Worm (Caenorhabditis elegans) whole organism, young adult: ENCODE data around the gene clec-167.

ENCODE experiments used
- B0261.1 ChIP-seq: sonication (generic microtip); optimal IDR thresholded peaks from 2 replicates; lab custom pipeline; 2016; ENCODE audit warnings: mild to moderate bottlenecking, missing genetic modification characterization, moderate library complexity, missing compliant biosample characterization
- C06A6.2 ChIP-seq: fragments of 200-800 bp; sonication (Bioruptor generic); conservative IDR thresholded peaks from 2 replicates; pipeline ENCODE4 v1.3.6; 2022; ENCODE audit warnings: missing genetic modification characterization, missing compliant biosample characterization
- F49E8.2 ChIP-seq: sonication (generic microtip); optimal IDR thresholded peaks from 3 replicates; lab custom pipeline; 2017; ENCODE audit warnings: missing genetic modification characterization, mild to moderate bottlenecking, missing compliant biosample characterization, antibody characterized with exemption, moderate library complexity; ENCODE audit not compliant: insufficient read depth
- Y53G8AR.9 ChIP-seq: fragments of 200-800 bp; sonication (Bioruptor generic); conservative IDR thresholded peaks from 2 replicates; pipeline ENCODE4 v1.3.6; 2022; ENCODE audit warnings: missing genetic modification reagents, missing genetic modification characterization, missing compliant biosample characterization
- Y67H2A.10 ChIP-seq: fragments of 200-800 bp; sonication (Bioruptor generic); conservative IDR thresholded peaks from 2 replicates; pipeline ENCODE4 v1.3.6; 2022; ENCODE audit warnings: missing genetic modification reagents, missing genetic modification characterization, missing compliant biosample characterization
- Y95B8A.8 ChIP-seq: fragments of 200-800 bp; sonication (Bioruptor generic); IDR thresholded peaks from 2 replicates; pipeline ENCODE4 v1.3.6; 2022; ENCODE audit warnings: missing genetic modification reagents, missing genetic modification characterization, missing compliant biosample characterization
- ama-1 ChIP-seq, 3 experiments: fragments of 150-350 bp in 1 of 3; sonication (generic microtip) in 2 of 3; optimal IDR thresholded peaks; 2 replicates each; lab custom pipeline; 2014 to 2018; ENCODE audit warnings: missing biosample characterization in 2 of 3, missing genetic modification characterization in 2 of 3, missing genetic modification reagents in 2 of 3
- attf-6 ChIP-seq: fragments of 200-800 bp; sonication (Bioruptor generic); IDR thresholded peaks from 2 replicates; pipeline ENCODE4 v1.3.6; 2022; ENCODE audit warnings: missing genetic modification reagents, missing genetic modification characterization, missing compliant biosample characterization
- bed-1 ChIP-seq: fragments of 200-800 bp; sonication (Bioruptor generic); IDR thresholded peaks from 2 replicates; pipeline ENCODE4 v1.3.6; 2022; ENCODE audit warnings: missing genetic modification reagents, missing genetic modification characterization, missing compliant biosample characterization
- bed-2 ChIP-seq: fragments of 200-800 bp; sonication (Bioruptor generic); IDR thresholded peaks from 2 replicates; pipeline ENCODE4 v1.3.6; 2022; ENCODE audit warnings: missing genetic modification reagents, missing genetic modification characterization, missing compliant biosample characterization
- cebp-2 ChIP-seq: fragments of 200-800 bp; sonication (Bioruptor generic); IDR thresholded peaks from 2 replicates; pipeline ENCODE4 v1.3.6; 2022; ENCODE audit warnings: missing genetic modification characterization, missing compliant biosample characterization
- ceh-100 ChIP-seq: fragments of 200-800 bp; sonication (Bioruptor generic); IDR thresholded peaks from 2 replicates; pipeline ENCODE4 v1.3.6; 2022; ENCODE audit warnings: missing genetic modification reagents, missing genetic modification characterization, missing compliant biosample characterization
- ceh-40 ChIP-seq: fragments of 200-800 bp; sonication (Bioruptor generic); IDR thresholded peaks from 2 replicates; pipeline ENCODE4 v1.3.6; 2022; ENCODE audit warnings: missing genetic modification characterization, missing compliant biosample characterization
- chd-7 ChIP-seq: sonication (generic microtip); optimal IDR thresholded peaks from 2 replicates; lab custom pipeline; 2016; ENCODE audit warnings: mild to moderate bottlenecking, missing genetic modification characterization, moderate library complexity, missing compliant biosample characterization
- egrh-3 ChIP-seq: fragments of 200-800 bp; sonication (Bioruptor generic); IDR thresholded peaks from 2 replicates; pipeline ENCODE4 v1.3.6; 2022; ENCODE audit warnings: missing genetic modification reagents, missing genetic modification characterization, missing compliant biosample characterization
- fkh-3 ChIP-seq: sonication (generic microtip); optimal IDR thresholded peaks from 2 replicates; lab custom pipeline; 2016; ENCODE audit warnings: mild to moderate bottlenecking, missing genetic modification characterization, missing compliant biosample characterization
- gei-17 ChIP-seq: fragments of 200-800 bp; sonication (Bioruptor generic); optimal IDR thresholded peaks from 2 replicates; lab custom pipeline; 2018; ENCODE audit warnings: mild to moderate bottlenecking, missing genetic modification characterization, missing compliant biosample characterization
- hlh-12 ChIP-seq: sonication (generic microtip); optimal IDR thresholded peaks from 2 replicates; lab custom pipeline; 2016; ENCODE audit warnings: missing genetic modification characterization, missing compliant biosample characterization
- hmg-1.2 ChIP-seq: fragments of 200-800 bp; sonication (Bioruptor generic); IDR thresholded peaks from 2 replicates; pipeline ENCODE4 v1.3.6; 2022; ENCODE audit warnings: missing genetic modification reagents, missing genetic modification characterization, missing compliant biosample characterization
- hmg-20 ChIP-seq: fragments of 200-800 bp; sonication (Bioruptor generic); IDR thresholded peaks from 2 replicates; pipeline ENCODE4 v1.3.6; 2022; ENCODE audit warnings: missing genetic modification reagents, missing genetic modification characterization, missing compliant biosample characterization
- let-526 ChIP-seq: fragments of 200-800 bp; sonication (Bioruptor generic); IDR thresholded peaks from 2 replicates; pipeline ENCODE4 v1.3.6; 2022; ENCODE audit warnings: missing genetic modification reagents, missing genetic modification characterization, missing compliant biosample characterization
- lin-40 ChIP-seq: sonication (generic microtip); optimal IDR thresholded peaks from 2 replicates; lab custom pipeline; 2016; ENCODE audit warnings: missing genetic modification characterization, mild to moderate bottlenecking, missing compliant biosample characterization, missing genotype, missing genetic modification reagents
- lin-54 ChIP-seq: fragments of 200-800 bp; sonication (Bioruptor generic); optimal IDR thresholded peaks from 2 replicates; lab custom pipeline; 2018; ENCODE audit warnings: mild to moderate bottlenecking, missing genetic modification characterization, missing compliant biosample characterization
- lsl-1 ChIP-seq: fragments of 200-800 bp; sonication (Bioruptor generic); optimal IDR thresholded peaks from 2 replicates; lab custom pipeline; 2018; ENCODE audit warnings: mild to moderate bottlenecking, missing genetic modification characterization, moderate library complexity, missing compliant biosample characterization
- lsy-27 ChIP-seq: sonication (generic microtip); optimal IDR thresholded peaks from 2 replicates; lab custom pipeline; 2017; ENCODE audit warnings: missing genetic modification characterization, mild to moderate bottlenecking, missing compliant biosample characterization, antibody characterized with exemption, missing genotype, borderline replicate concordance; ENCODE audit not compliant: insufficient read depth
- madf-10 ChIP-seq: sonication (generic microtip); optimal IDR thresholded peaks from 2 replicates; lab custom pipeline; 2016; ENCODE audit warnings: mild to moderate bottlenecking, missing genetic modification characterization, missing compliant biosample characterization
- madf-6 ChIP-seq: fragments of 200-800 bp; sonication (Bioruptor generic); IDR thresholded peaks from 2 replicates; pipeline ENCODE4 v1.3.6; 2022; ENCODE audit warnings: missing genetic modification reagents, missing genetic modification characterization, missing compliant biosample characterization
- pbrm-1 ChIP-seq: fragments of 200-800 bp; sonication (Bioruptor generic); IDR thresholded peaks from 2 replicates; pipeline ENCODE4 v1.3.6; 2022; ENCODE audit warnings: missing genetic modification reagents, missing genetic modification characterization, missing compliant biosample characterization
- pha-4 ChIP-seq: fragments of 150-350 bp; sonication (generic microtip); optimal IDR thresholded peaks from 2 replicates; lab custom pipeline; 2014; ENCODE audit warnings: missing biosample characterization, missing genetic modification reagents, missing genetic modification characterization
- sdz-38 ChIP-seq: sonication (generic microtip); optimal IDR thresholded peaks from 2 replicates; lab custom pipeline; 2016; ENCODE audit warnings: missing genotype, missing genetic modification characterization, missing compliant biosample characterization
- snpc-1.3 ChIP-seq: sonication (generic microtip); optimal IDR thresholded peaks from 2 replicates; lab custom pipeline; 2017; ENCODE audit warnings: missing genetic modification characterization, mild to moderate bottlenecking, missing compliant biosample characterization, antibody characterized with exemption, moderate library complexity, missing genotype, missing genetic modification reagents; ENCODE audit not compliant: insufficient read depth
- snpc-3.4 ChIP-seq: sonication (generic microtip); optimal IDR thresholded peaks from 2 replicates; lab custom pipeline; 2017; ENCODE audit warnings: missing genetic modification characterization, mild to moderate bottlenecking, missing compliant biosample characterization, antibody characterized with exemption, moderate library complexity, missing genotype, missing genetic modification reagents
- snpc-4 ChIP-seq, 5 experiments: fragments of 150-350 bp in 1 of 5; sonication (generic microtip) in 4 of 5; optimal IDR thresholded peaks; 2 replicates each; lab custom pipeline; 2014 to 2018; ENCODE audit warnings: missing genetic modification characterization in 5 of 5, missing biosample characterization in 3 of 5, antibody characterized with exemption in 2 of 5, mild to moderate bottlenecking in 2 of 5, missing compliant biosample characterization in 2 of 5, missing genotype in 2 of 5, moderate library complexity in 2 of 5, missing genetic modification reagents in 1 of 5
- somi-1 ChIP-seq: fragments of 200-800 bp; sonication (Bioruptor generic); optimal IDR thresholded peaks from 2 replicates; lab custom pipeline; 2018; ENCODE audit warnings: mild to moderate bottlenecking, missing genetic modification characterization, missing compliant biosample characterization
- zfh-2 ChIP-seq: fragments of 200-800 bp; sonication (Bioruptor generic); conservative IDR thresholded peaks from 2 replicates; pipeline ENCODE4 v1.3.6; 2022; ENCODE audit warnings: missing genetic modification reagents, missing genetic modification characterization, missing compliant biosample characterization
- ztf-28 ChIP-seq: fragments of 200-800 bp; sonication (Bioruptor generic); IDR thresholded peaks from 2 replicates; pipeline ENCODE4 v1.3.6; 2022; ENCODE audit warnings: missing genetic modification reagents, missing genetic modification characterization, missing compliant biosample characterization

clec-167 gene

DNA sequence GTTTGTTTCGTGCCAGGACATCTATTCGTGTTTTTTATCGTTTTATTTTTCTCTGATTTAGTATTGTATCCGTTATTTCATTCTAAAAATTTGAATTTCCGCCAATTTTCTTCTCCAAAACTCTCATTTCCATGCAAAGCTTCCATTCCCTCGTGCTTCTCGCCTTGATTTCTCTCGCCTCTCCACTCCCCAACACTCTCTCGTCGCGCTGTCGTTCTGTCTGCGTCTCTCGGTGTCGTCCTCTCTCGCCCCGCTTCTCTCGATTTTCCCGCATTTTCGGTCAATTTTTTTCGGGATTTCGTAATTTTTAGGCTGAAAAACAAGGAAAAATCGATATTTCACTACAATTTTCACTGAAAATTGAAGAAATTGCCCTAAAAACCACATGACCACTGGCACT is 19.1 kb upstream of the clec-167 start, which contains the start of gene C09E9.1 (continued):
- TF ChIP-seq Y95B8A.8 (no peak), ceh-100 (GFP tag; lab: Robert Waterston, UW) (0 out of 2 replicates have a peak, but pooled peaks have one; percentile 10), lin-40 (tag; lab: Kevin White, UChicago) (no peak), Y67H2A.10 (no peak), zfh-2 (GFP tag; lab: Robert Waterston, UW) (peak; percentile 88), let-526 (no peak), ztf-28 (GFP tag; lab: Robert Waterston, UW) (no peak), hmg-1.2 (GFP tag; lab: Robert Waterston, UW) (peak; percentile 99), snpc-1.3 (tag; lab: Kevin White, UChicago) (no peak), attf-6 (GFP tag; lab: Robert Waterston, UW) (no peak), lsl-1 (peak; percentile 74), madf-6 (GFP tag; lab: Robert Waterston, UW) (peak; percentile 67), snpc-4 (GFP tag; optimal IDR thresholded peaks at IDR 0.05; lab: Kevin White, UChicago) (no peak), snpc-4 (tag; optimal IDR thresholded peaks at IDR 0.05; lab: Kevin White, UChicago) (peak in 3 of 4 experiments; percentile 11 to 44 (median 38)), hmg-20 (GFP tag; lab: Robert Waterston, UW) (no peak), gei-17 (GFP tag; lab: Kevin White, UChicago) (no peak), hlh-12 (tag; lab: Kevin White, UChicago) (no peak), egrh-3 (no peak; the same call in 1 of the 2 replicates), sdz-38 (tag; lab: Kevin White, UChicago) (no peak), chd-7 (tag; lab: Kevin White, UChicago) (no peak), Y53G8AR.9 (0 out of 2 replicates have a peak, but pooled peaks have one; percentile 25), cebp-2 (GFP tag; lab: Robert Waterston, UW) (no peak), B0261.1 (tag; lab: Kevin White, UChicago) (no peak), somi-1 (GFP tag; lab: Kevin White, UChicago) (no peak)
- TF ChIP-seq, all 124 proteins: peak for 29

ce11 chrIV:1266724-1267123 is 11.2 kb upstream of the clec-167 start, which contains the start of gene clec-170:
Gene clec-170 (plus strand): TSS chrIV:1266866.
- no peak for TF ChIP-seq ama-1 (optimal IDR thresholded peaks at IDR 0.05; lab: Kevin White, UChicago)
- no peak for TF ChIP-seq ama-1 (GFP tag; optimal IDR thresholded peaks at IDR 0.05; lab: Kevin White, UChicago)
- TF ChIP-seq snpc-3.4 (tag; lab: Kevin White, UChicago), result no peak
- no peak for TF ChIP-seq ceh-40
- no peak for TF ChIP-seq F49E8.2
- no peak for TF ChIP-seq lsy-27 (tag; lab: Kevin White, UChicago)
- no peak for TF ChIP-seq pbrm-1
- TF ChIP-seq fkh-3, result no peak
- no peak for TF ChIP-seq lin-54 (GFP tag; lab: Kevin White, UChicago)
- no peak for TF ChIP-seq C06A6.2 (GFP tag; lab: Robert Waterston, UW)
- no peak for TF ChIP-seq madf-10 (tag; lab: Kevin White, UChicago)
- TF ChIP-seq sdz-38 (tag; lab: Kevin White, UChicago), result no peak
- TF ChIP-seq bed-1 (GFP tag; lab: Robert Waterston, UW), result no peak
- TF ChIP-seq bed-2 (GFP tag; lab: Robert Waterston, UW), result no peak
- TF ChIP-seq pha-4 (tag; lab: Kevin White, UChicago), result no peak
